Worm (Caenorhabditis elegans): ENCODE results near the gene nhr-31.

The nhr-31 gene

ce11 chrIV:8029413-8029812 is at the start of gene nhr-31:
nhr-31 (minus strand) TSS chrIV:8029513.
- TF ChIP-seq pqm-1 (tag; optimal IDR thresholded peaks at IDR 0.05) (no peak), eor-1 (tag; optimal IDR thresholded peaks at IDR 0.05) (no peak), sea-2 (GFP tag; optimal IDR thresholded peaks at IDR 0.05) (no peak), nhr-12 (tag; optimal IDR thresholded peaks at IDR 0.05) (no peak), nhr-77 (tag; optimal IDR thresholded peaks at IDR 0.05) (no peak), R02D3.7 (tag; optimal IDR thresholded peaks at IDR 0.05) (no peak), ztf-4 (tag; optimal IDR thresholded peaks at IDR 0.05) (no peak), ztf-11 (tag; optimal IDR thresholded peaks at IDR 0.05) (no peak), nhr-23 (tag; optimal IDR thresholded peaks at IDR 0.05) (no peak), ceh-16 (tag; optimal IDR thresholded peaks at IDR 0.05) (no peak)

ce11 chrIV:8076511-8076910 is 47.2 kb upstream of the nhr-31 start:
- no peak for TF ChIP-seq jun-1 (tag; optimal IDR thresholded peaks at IDR 0.05)
- peak; percentile 40 for TF ChIP-seq fkh-10 (GFP tag; optimal IDR thresholded peaks at IDR 0.05)
- no peak for TF ChIP-seq unc-62 (GFP tag; optimal IDR thresholded peaks at IDR 0.05)

ce11 chrIV:8075516-8075915 is 46.2 kb upstream of the nhr-31 start:
- no peak for TF ChIP-seq ama-1 (optimal IDR thresholded peaks at IDR 0.05)
- peak; percentile 9 for TF ChIP-seq snpc-4 (tag; optimal IDR thresholded peaks at IDR 0.05)
- no peak for TF ChIP-seq nfya-1 (tag; optimal IDR thresholded peaks at IDR 0.05; ENCODE audit: insufficient read depth)
- no peak for TF ChIP-seq nhr-43 (tag; optimal IDR thresholded peaks at IDR 0.05; ENCODE audit: poor library complexity, severe bottlenecking)
- TF ChIP-seq pqm-1 (tag; optimal IDR thresholded peaks at IDR 0.05): no peak
- no peak for TF ChIP-seq nhr-77 (tag; optimal IDR thresholded peaks at IDR 0.05)

ce11 chrIV:8070934-8071333 is 41.6 kb upstream of the nhr-31 start:
- no peak for TF ChIP-seq eor-1 (tag; optimal IDR thresholded peaks at IDR 0.05)
- TF ChIP-seq nhr-77 (tag; optimal IDR thresholded peaks at IDR 0.05): no peak
- no peak for TF ChIP-seq fos-1 (tag; optimal IDR thresholded peaks at IDR 0.05)
- no peak for TF ChIP-seq egl-27 (tag; optimal IDR thresholded peaks at IDR 0.05)
- no peak for TF ChIP-seq ztf-4 (tag; optimal IDR thresholded peaks at IDR 0.05)
- TF ChIP-seq ceh-28 (tag; optimal IDR thresholded peaks at IDR 0.05): no peak
- no peak for TF ChIP-seq nhr-28 (tag; optimal IDR thresholded peaks at IDR 0.05)
- no peak for TF ChIP-seq ceh-82 (tag; optimal IDR thresholded peaks at IDR 0.05)
- TF ChIP-seq nfya-1 (tag; optimal IDR thresholded peaks at IDR 0.05; ENCODE audit: insufficient read depth): no peak

- TF ChIP-seq unc-62 (GFP tag; optimal IDR thresholded peaks at IDR 0.05) (peak; percentile 27), tbx-2 (tag; optimal IDR thresholded peaks at IDR 0.05) (no peak), elt-2 (tag; optimal IDR thresholded peaks at IDR 0.05) (no peak), pqm-1 (tag; optimal IDR thresholded peaks at IDR 0.05) (no peak), lin-39 (tag; optimal IDR thresholded peaks at IDR 0.05) (peak; percentile 79), elt-1 (tag; optimal IDR thresholded peaks at IDR 0.05) (peak; percentile 46), nfya-1 (tag; optimal IDR thresholded peaks at IDR 0.05; ENCODE audit: insufficient read depth) (peak; percentile 19), unc-39 (tag; optimal IDR thresholded peaks at IDR 0.05) (no peak), mml-1 (tag; optimal IDR thresholded peaks at IDR 0.05) (no peak)
Observed at ce11 chrIV:8070299-8070698, 41.0 kb upstream of the nhr-31 start.

ce11 chrIV:8069104-8069503 is 39.8 kb upstream of the nhr-31 start:
- TF ChIP-seq ceh-16 (tag; optimal IDR thresholded peaks at IDR 0.05): no peak
- no peak for TF ChIP-seq ztf-11 (tag; optimal IDR thresholded peaks at IDR 0.05)
- peak; percentile 6 for TF ChIP-seq hmg-11 (tag; optimal IDR thresholded peaks at IDR 0.05)
- peak; percentile 82 for TF ChIP-seq unc-62 (GFP tag; optimal IDR thresholded peaks at IDR 0.05)
- peak; percentile 84 for TF ChIP-seq lin-39 (tag; optimal IDR thresholded peaks at IDR 0.05)
- TF ChIP-seq nhr-28 (tag; optimal IDR thresholded peaks at IDR 0.05): no peak
- TF ChIP-seq elt-1 (tag; optimal IDR thresholded peaks at IDR 0.05): peak; percentile 91
- peak; percentile 47 for TF ChIP-seq nfya-1 (tag; optimal IDR thresholded peaks at IDR 0.05; ENCODE audit: insufficient read depth)

ce11 chrIV:8068280-8068679 is 39.0 kb upstream of the nhr-31 start:
- TF ChIP-seq nhr-12 (tag; optimal IDR thresholded peaks at IDR 0.05): no peak
- no peak for TF ChIP-seq nhr-77 (tag; optimal IDR thresholded peaks at IDR 0.05)
- no peak for TF ChIP-seq eor-1 (tag; optimal IDR thresholded peaks at IDR 0.05)
- TF ChIP-seq nfya-1 (tag; optimal IDR thresholded peaks at IDR 0.05; ENCODE audit: insufficient read depth): no peak
- no peak for TF ChIP-seq pqm-1 (tag; optimal IDR thresholded peaks at IDR 0.05)
- TF ChIP-seq pha-4 (tag; optimal IDR thresholded peaks at IDR 0.05): no peak
- TF ChIP-seq ztf-11 (tag; optimal IDR thresholded peaks at IDR 0.05): no peak
- TF ChIP-seq R02D3.7 (tag; optimal IDR thresholded peaks at IDR 0.05): no peak
